Worm (Caenorhabditis elegans) whole organism, late embryonic: ENCODE data around the gene exos-4.2.

ENCODE experiments used
- gmeb-2 ChIP-seq: sonication (generic microtip); optimal IDR thresholded peaks from 2 replicates; lab custom pipeline; 2016; ENCODE audit warnings: missing genetic modification characterization, inconsistent platforms, missing compliant biosample characterization
- ref-2 ChIP-seq: sonication (generic microtip); optimal IDR thresholded peaks from 2 replicates; lab custom pipeline; 2016; ENCODE audit warnings: missing genetic modification characterization, missing compliant biosample characterization
- unc-86 ChIP-seq: sonication (generic microtip); optimal IDR thresholded peaks from 2 replicates; lab custom pipeline; 2016; ENCODE audit warnings: missing genetic modification characterization, missing compliant biosample characterization

ce11 chrIII:856908-857307, 3.1 kb upstream of the exos-4.2 start:
- TF ChIP-seq gmeb-2, result no peak
- TF ChIP-seq ref-2 (tag; lab: Kevin White, UChicago), result no peak
- no peak for TF ChIP-seq unc-86
